Fruit fly (Drosophila melanogaster) whole organism, embryonic: ENCODE results near the gene asf1.
A peak's percentile ranks its signal among the peaks of the same experiment; 100 is the strongest.

Experiments
- CG10209 ChIP-seq: fragments of 200-800 bp; sonication (Bioruptor generic); optimal IDR thresholded peaks from 3 replicates; lab custom pipeline; 2017; ENCODE audit warnings: missing biosample characterization, mild to moderate bottlenecking, missing genetic modification characterization, missing genetic modification reagents
- CG12391 ChIP-seq: fragments of 200-800 bp; sonication (Bioruptor generic); optimal IDR thresholded peaks from 3 replicates; lab custom pipeline; 2018; ENCODE audit warnings: missing biosample characterization, mild to moderate bottlenecking, missing genetic modification characterization, moderate library complexity
- CG13296 ChIP-seq: fragments of 200-800 bp; sonication (Bioruptor generic); optimal IDR thresholded peaks from 3 replicates; lab custom pipeline; 2018; ENCODE audit warnings: missing biosample characterization, mild to moderate bottlenecking, missing genetic modification characterization
- CG13424 ChIP-seq: fragments of 200-800 bp; sonication (Bioruptor generic); optimal IDR thresholded peaks from 2 replicates; lab custom pipeline; 2019; ENCODE audit warnings: missing biosample characterization, mild to moderate bottlenecking, missing genetic modification characterization, moderate library complexity
- CG14014 ChIP-seq: fragments of 200-800 bp; sonication (Bioruptor generic); IDR thresholded peaks from 2 replicates; pipeline ENCODE4 v1.3.6; 2022; ENCODE audit warnings: missing biosample characterization, missing genetic modification characterization
- CG15514 ChIP-seq: fragments of 200-800 bp; sonication (Bioruptor generic); optimal IDR thresholded peaks from 3 replicates; lab custom pipeline; 2017; ENCODE audit warnings: missing biosample characterization, missing genetic modification characterization, mild to moderate bottlenecking, moderate library complexity, missing genetic modification reagents
- CG1647 ChIP-seq: fragments of 200-800 bp; sonication (Bioruptor generic); optimal IDR thresholded peaks from 3 replicates; lab custom pipeline; 2016; ENCODE audit warnings: missing biosample characterization, missing genetic modification characterization
- CG17385 ChIP-seq: fragments of 200-800 bp; sonication (Bioruptor generic); optimal IDR thresholded peaks from 3 replicates; lab custom pipeline; 2018; ENCODE audit warnings: missing biosample characterization, mild to moderate bottlenecking, missing genetic modification characterization
- CG1792 ChIP-seq: fragments of 200-800 bp; sonication (Bioruptor generic); optimal IDR thresholded peaks from 2 replicates; lab custom pipeline; 2016; ENCODE audit warnings: missing biosample characterization, missing genetic modification characterization
- CG18619 ChIP-seq: fragments of 200-800 bp; sonication (Bioruptor generic); optimal IDR thresholded peaks from 3 replicates; lab custom pipeline; 2017; ENCODE audit warnings: missing biosample characterization, mild to moderate bottlenecking, missing genetic modification characterization
- CG18764 ChIP-seq: fragments of 200-800 bp; sonication (Bioruptor generic); optimal IDR thresholded peaks from 3 replicates; lab custom pipeline; 2016; ENCODE audit warnings: missing biosample characterization, missing genetic modification characterization
- CG5245 ChIP-seq: fragments of 200-800 bp; sonication (Bioruptor generic); optimal IDR thresholded peaks from 3 replicates; lab custom pipeline; 2016; ENCODE audit warnings: missing biosample characterization, missing genetic modification characterization
- CG6813 ChIP-seq: fragments of 200-800 bp; sonication (Bioruptor generic); optimal IDR thresholded peaks from 2 replicates; lab custom pipeline; 2017; ENCODE audit warnings: missing biosample characterization, missing genetic modification characterization, mild to moderate bottlenecking, moderate library complexity, missing genetic modification reagents
- CG7963 ChIP-seq: fragments of 200-800 bp; sonication (Bioruptor generic); IDR thresholded peaks from 3 replicates; pipeline ENCODE4 v1.3.6; 2022; ENCODE audit warnings: missing biosample characterization, missing genetic modification characterization; ENCODE audit not compliant: partially characterized antibody
- CG7987 ChIP-seq: fragments of 200-800 bp; sonication (Bioruptor generic); optimal IDR thresholded peaks from 2 replicates; lab custom pipeline; 2018; ENCODE audit warnings: missing biosample characterization, mild to moderate bottlenecking, missing genetic modification characterization, moderate library complexity
- CG8924 ChIP-seq: fragments of 200-800 bp; optimal IDR thresholded peaks from 3 replicates; lab custom pipeline; 2019; ENCODE audit warnings: missing biosample characterization, mild to moderate bottlenecking, missing genetic modification characterization, moderate library complexity
- CG9609 ChIP-seq: fragments of 200-800 bp; sonication (Bioruptor generic); optimal IDR thresholded peaks from 3 replicates; lab custom pipeline; 2016; ENCODE audit warnings: missing biosample characterization, missing genetic modification characterization
- CG9797 ChIP-seq: fragments of 200-800 bp; sonication (Bioruptor generic); optimal IDR thresholded peaks from 3 replicates; lab custom pipeline; 2018; ENCODE audit warnings: missing biosample characterization, mild to moderate bottlenecking, missing genetic modification characterization
- CG9817 ChIP-seq: fragments of 200-800 bp; sonication (Bioruptor generic); optimal IDR thresholded peaks from 2 replicates; lab custom pipeline; 2018; ENCODE audit warnings: missing biosample characterization, mild to moderate bottlenecking, missing genetic modification characterization, moderate library complexity
- D ChIP-seq, 2 experiments: fragments of 200-800 bp in 1 of 2; fragments of >200 bp in 1 of 2; sonication (Bioruptor generic) in 1 of 2; optimal IDR thresholded peaks; 2 replicates in 1 of 2; 3 replicates in 1 of 2; lab custom pipeline; 2017; ENCODE audit warnings: mild to moderate bottlenecking in 1 of 2, missing biosample characterization in 1 of 2, missing genetic modification characterization in 1 of 2, missing genetic modification reagents in 1 of 2
- Dbx ChIP-seq: fragments of 200-800 bp; sonication (Bioruptor generic); IDR thresholded peaks from 3 replicates; pipeline ENCODE4 v1.3.6; 2022; ENCODE audit warnings: missing biosample characterization, missing genetic modification characterization
- Doc3 ChIP-seq: fragments of 200-800 bp; sonication (Bioruptor generic); IDR thresholded peaks from 3 replicates; pipeline ENCODE4 v1.3.6; 2022; ENCODE audit warnings: missing biosample characterization, missing genetic modification characterization; ENCODE audit not compliant: partially characterized antibody
- Drgx ChIP-seq: fragments of 200-800 bp; sonication (Bioruptor generic); IDR thresholded peaks from 2 replicates; pipeline ENCODE4 v1.3.6; 2022; ENCODE audit warnings: missing biosample characterization, missing genetic modification characterization
- Elba2 ChIP-seq: fragments of 200-800 bp; sonication (Bioruptor generic); optimal IDR thresholded peaks from 3 replicates; lab custom pipeline; 2016; ENCODE audit warnings: missing biosample characterization, missing genetic modification characterization
- Hmx ChIP-seq: fragments of 200-800 bp; sonication (Bioruptor generic); optimal IDR thresholded peaks from 2 replicates; lab custom pipeline; 2016; ENCODE audit warnings: missing biosample characterization, missing genetic modification characterization
- MTF-1 ChIP-seq: fragments of 200-800 bp; sonication (Bioruptor generic); optimal IDR thresholded peaks from 2 replicates; lab custom pipeline; 2018; ENCODE audit warnings: missing biosample characterization, mild to moderate bottlenecking, missing genetic modification characterization, borderline replicate concordance
- PHDP ChIP-seq: fragments of 200-800 bp; sonication (Bioruptor generic); optimal IDR thresholded peaks from 3 replicates; lab custom pipeline; 2018; ENCODE audit warnings: missing biosample characterization, mild to moderate bottlenecking, missing genetic modification characterization, moderate library complexity
- Six4 ChIP-seq: fragments of 200-800 bp; sonication (Bioruptor generic); optimal IDR thresholded peaks from 2 replicates; lab custom pipeline; 2016; ENCODE audit warnings: missing biosample characterization, missing genetic modification characterization
- Ssrp ChIP-seq: fragments of 200-800 bp; sonication (Bioruptor generic); optimal IDR thresholded peaks from 2 replicates; lab custom pipeline; 2018; ENCODE audit warnings: missing biosample characterization, mild to moderate bottlenecking, missing genetic modification characterization, moderate library complexity
- Usf ChIP-seq: fragments of 200-800 bp; sonication (Bioruptor generic); optimal IDR thresholded peaks from 2 replicates; lab custom pipeline; 2017; ENCODE audit warnings: missing genotype, missing biosample characterization, missing genetic modification characterization
- amos ChIP-seq: fragments of 200-800 bp; sonication (Bioruptor generic); IDR thresholded peaks from 2 replicates; pipeline ENCODE4 v1.3.6; 2022; ENCODE audit warnings: missing biosample characterization, missing genetic modification characterization; ENCODE audit not compliant: partially characterized antibody
- bcd ChIP-seq: fragments of 200-800 bp; sonication (Bioruptor generic); optimal IDR thresholded peaks from 2 replicates; lab custom pipeline; 2017; ENCODE audit warnings: missing biosample characterization, mild to moderate bottlenecking, missing genetic modification characterization
- btn ChIP-seq: fragments of 200-800 bp; sonication (Bioruptor generic); optimal IDR thresholded peaks from 2 replicates; lab custom pipeline; 2016; ENCODE audit warnings: missing biosample characterization, missing genetic modification characterization
- danr ChIP-seq: fragments of 200-800 bp; sonication (Bioruptor generic); IDR thresholded peaks from 2 replicates; pipeline ENCODE4 v1.3.6; 2022; ENCODE audit warnings: missing biosample characterization, missing genetic modification characterization
- gcm2 ChIP-seq: fragments of 200-800 bp; sonication (Bioruptor generic); optimal IDR thresholded peaks from 2 replicates; lab custom pipeline; 2016; ENCODE audit warnings: missing biosample characterization, missing genetic modification characterization
- grau ChIP-seq: fragments of 200-800 bp; optimal IDR thresholded peaks from 3 replicates; lab custom pipeline; 2019; ENCODE audit warnings: missing biosample characterization, mild to moderate bottlenecking, missing genetic modification characterization, moderate library complexity
- insv ChIP-seq, 2 experiments: fragments of 200-800 bp; sonication (Bioruptor generic); optimal IDR thresholded peaks; 3 replicates each; lab custom pipeline; 2016 to 2018; ENCODE audit warnings: missing biosample characterization in 2 of 2, missing genetic modification characterization in 2 of 2
- luna ChIP-seq: fragments of 200-800 bp; sonication (Bioruptor generic); optimal IDR thresholded peaks from 2 replicates; lab custom pipeline; 2016; ENCODE audit warnings: missing biosample characterization, missing genetic modification characterization
- mirr ChIP-seq: fragments of 200-800 bp; sonication (Bioruptor generic); optimal IDR thresholded peaks from 3 replicates; lab custom pipeline; 2018; ENCODE audit warnings: missing biosample characterization, mild to moderate bottlenecking, missing genetic modification characterization
- otp ChIP-seq: fragments of 200-800 bp; sonication (Bioruptor generic); IDR thresholded peaks from 3 replicates; pipeline ENCODE4, ENCODE4 v1.3.6; 2022; ENCODE audit warnings: missing biosample characterization, missing genetic modification characterization
- pb ChIP-seq: fragments of 200-800 bp; sonication (Bioruptor generic); optimal IDR thresholded peaks from 3 replicates; lab custom pipeline; 2016; ENCODE audit warnings: missing biosample characterization, missing genetic modification characterization
- pum ChIP-seq: fragments of 200-800 bp; sonication (Bioruptor generic); optimal IDR thresholded peaks from 2 replicates; lab custom pipeline; 2016; ENCODE audit warnings: missing biosample characterization, missing genetic modification characterization
- sd ChIP-seq: fragments of 200-800 bp; sonication (Bioruptor generic); optimal IDR thresholded peaks from 3 replicates; lab custom pipeline; 2018; ENCODE audit warnings: missing biosample characterization, mild to moderate bottlenecking, missing genetic modification characterization, moderate library complexity
- slou ChIP-seq: fragments of 200-800 bp; sonication (Bioruptor generic); optimal IDR thresholded peaks from 3 replicates; lab custom pipeline; 2016; ENCODE audit warnings: missing biosample characterization, missing genetic modification characterization
- slp2 ChIP-seq: fragments of 200-800 bp; sonication (Bioruptor generic); optimal IDR thresholded peaks from 2 replicates; lab custom pipeline; 2016; ENCODE audit warnings: missing biosample characterization, missing genetic modification characterization
- so ChIP-seq: fragments of 200-800 bp; sonication (Bioruptor generic); IDR thresholded peaks from 3 replicates; pipeline ENCODE4 v1.3.6; 2022; ENCODE audit warnings: missing biosample characterization, missing genetic modification characterization
- tin ChIP-seq: fragments of 200-800 bp; sonication (Bioruptor generic); optimal IDR thresholded peaks from 3 replicates; lab custom pipeline; 2016; ENCODE audit warnings: missing biosample characterization, missing genetic modification characterization
- twi ChIP-seq: fragments of 200-800 bp; optimal IDR thresholded peaks from 2 replicates; lab custom pipeline; 2019; ENCODE audit warnings: missing biosample characterization, mild to moderate bottlenecking, missing genetic modification characterization, moderate library complexity
- vfl ChIP-seq: fragments of 200-800 bp; sonication (Bioruptor generic); optimal IDR thresholded peaks from 2 replicates; lab custom pipeline; 2016; ENCODE audit warnings: missing biosample characterization, missing genetic modification characterization
- zen ChIP-seq: fragments of 200-800 bp; sonication (Bioruptor generic); optimal IDR thresholded peaks from 3 replicates; lab custom pipeline; 2018; ENCODE audit warnings: missing biosample characterization, mild to moderate bottlenecking, missing genetic modification characterization, moderate library complexity

asf1 gene

dm6 chr3L:19590422-19590821 is 28.3 kb upstream of the asf1 start, which contains the start of gene CG14100 (continued):
- TF ChIP-seq CG8924 (tag; lab: Kevin White, UChicago) (peak; percentile 100), CG7963 (GFP tag; lab: Robert Waterston, UW) (no peak), danr (GFP tag; lab: Robert Waterston, UW) (peak; percentile 100), amos (peak; percentile 46; the same call in 1 of the 2 replicates), CG18619 (GFP tag; lab: Kevin White, UChicago) (peak; percentile 100), mirr (GFP tag; lab: Kevin White, UChicago) (peak; percentile 100), bcd (peak; percentile 100), insv (GFP tag; optimal IDR thresholded peaks at IDR 0.05; lab: Kevin White, UChicago) (peak; percentile 91 to 93), CG1647 (GFP tag; lab: Kevin White, UChicago) (peak; percentile 100), CG17385 (GFP tag; lab: Kevin White, UChicago) (peak; percentile 100), CG6813 (GFP tag; lab: Kevin White, UChicago) (peak; percentile 100), CG9797 (GFP tag; lab: Kevin White, UChicago) (peak; percentile 91), CG12391 (tag; lab: Kevin White, UChicago) (peak; percentile 100), twi (tag; lab: Kevin White, UChicago) (peak; percentile 100), pb (GFP tag; lab: Kevin White, UChicago) (peak; percentile 100), MTF-1 (GFP tag; lab: Kevin White, UChicago) (peak; percentile 100), Drgx (peak; percentile 100), tin (GFP tag; lab: Kevin White, UChicago) (peak; percentile 100), pum (peak; percentile 100), Ssrp (tag; lab: Kevin White, UChicago) (peak; percentile 100), so (GFP tag; lab: Robert Waterston, UW) (peak; percentile 100), slp2 (GFP tag; lab: Kevin White, UChicago) (peak; percentile 100), CG9609 (peak; percentile 100), zen (peak; percentile 100), CG15514 (GFP tag; lab: Kevin White, UChicago) (peak; percentile 97), Six4 (peak; percentile 100), CG14014 (peak; percentile 100), CG13424 (tag; lab: Kevin White, UChicago) (peak; percentile 100), CG10209 (peak; percentile 100), otp (GFP tag; lab: Robert Waterston, UW) (peak; percentile 100), sd (peak; percentile 100), Hmx (GFP tag; lab: Kevin White, UChicago) (peak; percentile 99), CG5245 (GFP tag; lab: Kevin White, UChicago) (peak; percentile 100), gcm2 (GFP tag; lab: Kevin White, UChicago) (peak; percentile 100), CG1792 (peak; percentile 100), Doc3 (GFP tag; lab: Robert Waterston, UW) (no peak; the same call in 2 of the 3 replicates)

dm6 chr3L:19598369-19599148 is 20.1 kb upstream of the asf1 start, which contains the start of the genes ash1 and Taf6:
ash1 (minus strand) TSS chr3L:19598755.
Taf6 (plus strand) TSS chr3L:19599088.
- TF ChIP-seq btn: no peak
- TF ChIP-seq CG9817 (tag; lab: Kevin White, UChicago): no peak
- no peak for TF ChIP-seq Usf
- TF ChIP-seq CG18764 (GFP tag; lab: Kevin White, UChicago): no peak
- peak; percentile 41 for TF ChIP-seq Elba2 (GFP tag; lab: Kevin White, UChicago)
- no peak for TF ChIP-seq vfl (GFP tag; lab: Kevin White, UChicago)
- TF ChIP-seq CG7987: no peak
- TF ChIP-seq slou (GFP tag; lab: Kevin White, UChicago): no peak
- TF ChIP-seq amos: peak; percentile 72
- TF ChIP-seq grau (tag; lab: Kevin White, UChicago): no peak
- no peak for TF ChIP-seq luna
- no peak for TF ChIP-seq PHDP (tag; lab: Kevin White, UChicago)
- no peak for TF ChIP-seq CG13296 (GFP tag; lab: Kevin White, UChicago)
- no peak for TF ChIP-seq Dbx (GFP tag; lab: Robert Waterston, UW)
- no peak for TF ChIP-seq D (optimal IDR thresholded peaks at IDR 0.05; lab: Kevin White, UChicago)
- no peak for TF ChIP-seq D (GFP tag; optimal IDR thresholded peaks at IDR 0.05; lab: Kevin White, UChicago)
